Worm (Caenorhabditis elegans) whole organism, L4/young adult: ENCODE data around the gene C53A5.11.

Experiments
- W03F9.2 ChIP-seq: fragments of 150-350 bp; optimal IDR thresholded peaks from 2 replicates; lab custom pipeline; 2014; ENCODE audit warnings: missing biosample characterization, missing genetic modification characterization
- dao-5 ChIP-seq: sonication (generic microtip); optimal IDR thresholded peaks from 2 replicates; lab custom pipeline; 2016; ENCODE audit warnings: missing genotype, missing genetic modification characterization, moderate library complexity, missing compliant biosample characterization

- TF ChIP-seq W03F9.2 (tag; lab: Kevin White, UChicago) (peak; percentile 50), dao-5 (tag; lab: Kevin White, UChicago) (no peak)
Measured at ce11 chrV:14523788-14524582, 38.7 kb upstream of the C53A5.11 start, which contains the start of gene ril-1.
